Worm (Caenorhabditis elegans): ENCODE measurements around the gene apb-1.

Gene apb-1

ce11 chrIII:2583302-2583701, 13.5 kb downstream of the apb-1 start:
- TF ChIP-seq lin-38 (GFP tag; IDR thresholded peaks at IDR 0.05) (peak; percentile 56), mdt-29 (GFP tag; IDR thresholded peaks at IDR 0.05) (0 out of 2 replicates have a peak, but pooled peaks have one; percentile 20), set-16 (GFP tag; IDR thresholded peaks at IDR 0.05) (0 out of 2 replicates have a peak, but pooled peaks have one; percentile 9)

ce11 chrIII:2578993-2579392, 17.8 kb downstream of the apb-1 start, which contains the start of gene Y71H2B.8:
Y71H2B.8 (plus strand) TSS chrIII:2579293.
- TF ChIP-seq mxl-2 (GFP tag; conservative IDR thresholded peaks at IDR 0.05): no peak
- TF ChIP-seq unc-130 (GFP tag; optimal IDR thresholded peaks at IDR 0.05): no peak

ce11 chrIII:2578563-2578962, 18.3 kb downstream of the apb-1 start:
- peak; percentile 49 for TF ChIP-seq mxl-3 (GFP tag; optimal IDR thresholded peaks at IDR 0.05)
- TF ChIP-seq unc-130 (GFP tag; optimal IDR thresholded peaks at IDR 0.05): no peak
- peak; percentile 85 for TF ChIP-seq dve-1 (tag; optimal IDR thresholded peaks at IDR 0.05; ENCODE audit: insufficient read depth)
- no peak for TF ChIP-seq nhr-76 (tag; optimal IDR thresholded peaks at IDR 0.05)
- no peak for TF ChIP-seq daf-19 (GFP tag; conservative IDR thresholded peaks at IDR 0.05)
- TF ChIP-seq lin-29 (GFP tag; IDR thresholded peaks at IDR 0.05): no peak
- TF ChIP-seq ces-1 (GFP tag; optimal IDR thresholded peaks at IDR 0.05): no peak
- no peak for TF ChIP-seq nhr-25 (tag; optimal IDR thresholded peaks at IDR 0.05; ENCODE audit: borderline replicate concordance, insufficient read depth)
- no peak for TF ChIP-seq cey-2 (tag; optimal IDR thresholded peaks at IDR 0.05; ENCODE audit: borderline replicate concordance, insufficient read depth)
- no peak for TF ChIP-seq ZK337.2 (GFP tag; IDR thresholded peaks at IDR 0.05)
- no peak for TF ChIP-seq ztf-11 (tag; optimal IDR thresholded peaks at IDR 0.05)
- TF ChIP-seq F49E8.2 (tag; optimal IDR thresholded peaks at IDR 0.05; ENCODE audit: borderline replicate concordance): no peak
- TF ChIP-seq zip-11 (GFP tag; IDR thresholded peaks at IDR 0.05): no peak
- 0 out of 2 replicates have a peak, but pooled peaks have one; percentile 26 for TF ChIP-seq hmg-1.1 (GFP tag; IDR thresholded peaks at IDR 0.05)
- peak; percentile 51 for TF ChIP-seq mep-1 (tag; optimal IDR thresholded peaks at IDR 0.05)
- no peak for TF ChIP-seq ZK546.5 (tag; optimal IDR thresholded peaks at IDR 0.05)
- TF ChIP-seq skn-1 (tag; optimal IDR thresholded peaks at IDR 0.05): no peak
- TF ChIP-seq daf-16 (GFP tag; optimal IDR thresholded peaks at IDR 0.05): peak in 1 of 2 experiments; percentile 25
- TF ChIP-seq daf-16 (tag; optimal IDR thresholded peaks at IDR 0.05): peak; percentile 93
- no peak for TF ChIP-seq pqm-1 (tag; optimal IDR thresholded peaks at IDR 0.05)
- TF ChIP-seq Y105C5A.15 (GFP tag; IDR thresholded peaks at IDR 0.05): no peak
- TF ChIP-seq nhr-237 (tag; optimal IDR thresholded peaks at IDR 0.05): no peak
- TF ChIP-seq hlh-30 (tag; optimal IDR thresholded peaks at IDR 0.05; ENCODE audit: insufficient read depth): peak; percentile 90
- TF ChIP-seq mdl-1 (tag; optimal IDR thresholded peaks at IDR 0.05): peak in 1 of 2 experiments; percentile 63
- no peak for TF ChIP-seq sdz-12 (GFP tag; optimal IDR thresholded peaks at IDR 0.05)
- no peak for TF ChIP-seq tag-97 (GFP tag; IDR thresholded peaks at IDR 0.05)
- no peak for TF ChIP-seq dpl-1 (GFP tag; optimal IDR thresholded peaks at IDR 0.05)
- no peak for TF ChIP-seq jun-1 (tag; optimal IDR thresholded peaks at IDR 0.05)
- TF ChIP-seq ceh-20 (GFP tag; IDR thresholded peaks at IDR 0.05): no peak
- no peak for TF ChIP-seq ceh-44 (GFP tag; IDR thresholded peaks at IDR 0.05)
- no peak for TF ChIP-seq daf-12 (tag; optimal IDR thresholded peaks at IDR 0.05)
- TF ChIP-seq D1046.2 (GFP tag; IDR thresholded peaks at IDR 0.05): no peak
- TF ChIP-seq dmd-8 (GFP tag; IDR thresholded peaks at IDR 0.05): no peak
- TF ChIP-seq nhr-77 (tag; optimal IDR thresholded peaks at IDR 0.05): no peak
- no peak for TF ChIP-seq F44E2.7 (GFP tag; IDR thresholded peaks at IDR 0.05)
- TF ChIP-seq nhr-111 (GFP tag; optimal IDR thresholded peaks at IDR 0.05): no peak
- TF ChIP-seq lin-1 (GFP tag; IDR thresholded peaks at IDR 0.05): no peak
- TF ChIP-seq nhr-10 (tag; optimal IDR thresholded peaks at IDR 0.05): no peak
- peak; percentile 18 for TF ChIP-seq rbr-2 (tag; optimal IDR thresholded peaks at IDR 0.05)
- TF ChIP-seq nhr-41 (GFP tag; IDR thresholded peaks at IDR 0.05): no peak
- TF ChIP-seq dmd-6 (GFP tag; IDR thresholded peaks at IDR 0.05): peak; percentile 31
- TF ChIP-seq arid-1 (GFP tag; conservative IDR thresholded peaks at IDR 0.05): no peak
- TF ChIP-seq unc-62 (GFP tag; optimal IDR thresholded peaks at IDR 0.05 in 1 of 2): no peak
- TF ChIP-seq unc-62 (tag; optimal IDR thresholded peaks at IDR 0.05): no peak
